Worm (Caenorhabditis elegans) whole organism, L2 larva: Measurements from ENCODE around the gene gas-1.

ENCODE experiments used
- C34F6.9 ChIP-seq: fragments of 150-350 bp; optimal IDR thresholded peaks from 2 replicates; lab custom pipeline; 2014; ENCODE audit warnings: missing biosample characterization, missing genetic modification characterization
- F13H6.1 ChIP-seq: sonication (generic microtip); optimal IDR thresholded peaks from 2 replicates; lab custom pipeline; 2016; ENCODE audit warnings: missing genetic modification characterization, missing compliant biosample characterization
- R02D3.7 ChIP-seq: fragments of 150-350 bp; optimal IDR thresholded peaks from 2 replicates; lab custom pipeline; 2014; ENCODE audit warnings: missing biosample characterization, missing genetic modification characterization
- Y55F3AM.14 ChIP-seq: fragments of 200-800 bp; sonication (Bioruptor generic); optimal IDR thresholded peaks from 2 replicates; lab custom pipeline; 2018; ENCODE audit warnings: mild to moderate bottlenecking, missing genetic modification characterization, missing compliant biosample characterization
- ZK546.5 ChIP-seq: sonication (generic microtip); optimal IDR thresholded peaks from 2 replicates; lab custom pipeline; 2017; ENCODE audit warnings: missing biosample characterization, missing genetic modification characterization
- alr-1 ChIP-seq: fragments of 150-350 bp; optimal IDR thresholded peaks from 2 replicates; lab custom pipeline; 2014; ENCODE audit warnings: missing biosample characterization, missing genetic modification characterization
- ama-1 ChIP-seq: fragments of 150-350 bp; optimal IDR thresholded peaks from 2 replicates; lab custom pipeline; 2018; ENCODE audit warnings: inconsistent platforms
- blmp-1 ChIP-seq: sonication (generic microtip); optimal IDR thresholded peaks from 2 replicates; lab custom pipeline; 2017; ENCODE audit warnings: missing genetic modification characterization, mild to moderate bottlenecking, missing compliant biosample characterization, antibody characterized with exemption, moderate library complexity; ENCODE audit not compliant: insufficient read depth
- ceh-16 ChIP-seq: fragments of 150-350 bp; optimal IDR thresholded peaks from 2 replicates; lab custom pipeline; 2014; ENCODE audit warnings: missing biosample characterization, missing genetic modification characterization
- ceh-82 ChIP-seq: fragments of 150-350 bp; optimal IDR thresholded peaks from 2 replicates; lab custom pipeline; 2014; ENCODE audit warnings: missing biosample characterization, missing genetic modification characterization
- crh-2 ChIP-seq: sonication (generic microtip); optimal IDR thresholded peaks from 2 replicates; lab custom pipeline; 2017; ENCODE audit warnings: missing biosample characterization, missing genetic modification characterization
- dmd-4 ChIP-seq: sonication (generic microtip); optimal IDR thresholded peaks from 2 replicates; lab custom pipeline; 2017; ENCODE audit warnings: missing biosample characterization, missing genetic modification characterization
- egl-27 ChIP-seq: sonication (generic microtip); optimal IDR thresholded peaks from 3 replicates; lab custom pipeline; 2017; ENCODE audit warnings: missing biosample characterization, missing genetic modification reagents, missing genetic modification characterization
- fos-1 ChIP-seq: fragments of 150-350 bp; optimal IDR thresholded peaks from 2 replicates; lab custom pipeline; 2014; ENCODE audit warnings: missing biosample characterization, missing genetic modification characterization
- gmeb-1 ChIP-seq: fragments of 150-350 bp; optimal IDR thresholded peaks from 2 replicates; lab custom pipeline; 2014; ENCODE audit warnings: missing biosample characterization, missing genetic modification characterization
- lin-11 ChIP-seq: fragments of 150-350 bp; sonication (generic microtip); optimal IDR thresholded peaks from 2 replicates; lab custom pipeline; 2014; ENCODE audit warnings: missing biosample characterization, missing genetic modification characterization, inconsistent platforms, mixed read lengths
- lin-13 ChIP-seq: fragments of 150-350 bp; optimal IDR thresholded peaks from 2 replicates; lab custom pipeline; 2014; ENCODE audit warnings: missing biosample characterization, missing genetic modification reagents, missing genetic modification characterization
- lin-39 ChIP-seq: fragments of 150-350 bp; optimal IDR thresholded peaks from 2 replicates; lab custom pipeline; 2014; ENCODE audit warnings: missing biosample characterization, missing genetic modification reagents, missing genetic modification characterization
- lsy-2 ChIP-seq, 2 experiments: fragments of 150-350 bp in 1 of 2; sonication (generic microtip) in 1 of 2; optimal IDR thresholded peaks; 2 replicates each; lab custom pipeline; 2014 to 2017; ENCODE audit warnings: missing biosample characterization in 2 of 2, missing genetic modification characterization in 2 of 2
- mab-5 ChIP-seq: fragments of 150-350 bp; optimal IDR thresholded peaks from 2 replicates; lab custom pipeline; 2014; ENCODE audit warnings: missing biosample characterization, missing genetic modification characterization
- mbf-1 ChIP-seq: sonication (generic microtip); optimal IDR thresholded peaks from 2 replicates; lab custom pipeline; 2017; ENCODE audit warnings: missing biosample characterization, missing genetic modification characterization
- mdl-1 ChIP-seq, 2 experiments: fragments of 150-350 bp in 1 of 2; sonication (generic microtip) in 1 of 2; optimal IDR thresholded peaks; 2 replicates each; lab custom pipeline; 2017; ENCODE audit warnings: missing biosample characterization in 2 of 2, missing genetic modification characterization in 2 of 2
- nhr-10 ChIP-seq: sonication (generic microtip); optimal IDR thresholded peaks from 2 replicates; lab custom pipeline; 2017; ENCODE audit warnings: missing biosample characterization, missing genetic modification characterization
- nhr-11 ChIP-seq: fragments of 150-350 bp; optimal IDR thresholded peaks from 2 replicates; lab custom pipeline; 2014; ENCODE audit warnings: missing biosample characterization, missing genetic modification characterization
- nhr-12 ChIP-seq: fragments of 150-350 bp; optimal IDR thresholded peaks from 2 replicates; lab custom pipeline; 2014; ENCODE audit warnings: missing biosample characterization, missing genetic modification characterization
- nhr-129 ChIP-seq: fragments of 150-350 bp; optimal IDR thresholded peaks from 2 replicates; lab custom pipeline; 2014; ENCODE audit warnings: missing biosample characterization, missing genetic modification characterization
- nhr-21 ChIP-seq: fragments of 150-350 bp; optimal IDR thresholded peaks from 2 replicates; lab custom pipeline; 2014; ENCODE audit warnings: missing biosample characterization, missing genetic modification characterization
- nhr-25 ChIP-seq: fragments of 150-350 bp; sonication (generic microtip); optimal IDR thresholded peaks from 3 replicates; lab custom pipeline; 2014; ENCODE audit warnings: missing biosample characterization, missing genetic modification characterization
- nhr-6 ChIP-seq: fragments of 150-350 bp; optimal IDR thresholded peaks from 2 replicates; lab custom pipeline; 2014; ENCODE audit warnings: missing biosample characterization, missing genetic modification characterization
- nhr-77 ChIP-seq: fragments of 150-350 bp; optimal IDR thresholded peaks from 2 replicates; lab custom pipeline; 2014; ENCODE audit warnings: missing biosample characterization, missing genetic modification characterization
- peb-1 ChIP-seq: fragments of 150-350 bp; optimal IDR thresholded peaks from 2 replicates; lab custom pipeline; 2014; ENCODE audit warnings: missing biosample characterization, missing genetic modification characterization
- sem-4 ChIP-seq: fragments of 150-350 bp; optimal IDR thresholded peaks from 2 replicates; lab custom pipeline; 2014; ENCODE audit warnings: missing biosample characterization, missing genetic modification reagents, missing genetic modification characterization
- skn-1 ChIP-seq: sonication (generic microtip); optimal IDR thresholded peaks from 2 replicates; lab custom pipeline; 2017; ENCODE audit warnings: missing biosample characterization, missing genetic modification characterization
- sma-3 ChIP-seq: sonication (generic microtip); optimal IDR thresholded peaks from 2 replicates; lab custom pipeline; 2016; ENCODE audit warnings: missing genetic modification reagents, missing genetic modification characterization, missing compliant biosample characterization
- sma-9 ChIP-seq, 2 experiments: fragments of 150-350 bp in 1 of 2; sonication (generic microtip) in 1 of 2; optimal IDR thresholded peaks; 2 replicates each; lab custom pipeline; 2014 to 2016; ENCODE audit warnings: missing genetic modification characterization in 2 of 2, mild to moderate bottlenecking in 1 of 2, missing biosample characterization in 1 of 2, missing compliant biosample characterization in 1 of 2, missing genetic modification reagents in 1 of 2, moderate library complexity in 1 of 2
- snpc-4 ChIP-seq: fragments of 150-350 bp; optimal IDR thresholded peaks from 2 replicates; lab custom pipeline; 2014; ENCODE audit warnings: missing biosample characterization, missing genetic modification characterization
- unc-39 ChIP-seq: fragments of 150-350 bp; optimal IDR thresholded peaks from 2 replicates; lab custom pipeline; 2014; ENCODE audit warnings: missing biosample characterization, missing genetic modification characterization
- unc-55 ChIP-seq: fragments of 150-350 bp; sonication (generic microtip); optimal IDR thresholded peaks from 3 replicates; lab custom pipeline; 2014; ENCODE audit warnings: missing biosample characterization, missing genetic modification reagents, missing genetic modification characterization
- zag-1 ChIP-seq: fragments of 150-350 bp; optimal IDR thresholded peaks from 2 replicates; lab custom pipeline; 2014; ENCODE audit warnings: missing biosample characterization, missing genetic modification characterization
- ztf-11 ChIP-seq: sonication (generic microtip); optimal IDR thresholded peaks from 2 replicates; lab custom pipeline; 2017; ENCODE audit warnings: missing biosample characterization, missing genetic modification characterization
- ztf-4 ChIP-seq: fragments of 150-350 bp; optimal IDR thresholded peaks from 2 replicates; lab custom pipeline; 2014; ENCODE audit warnings: missing biosample characterization, missing genetic modification characterization

Gene gas-1

DNA sequence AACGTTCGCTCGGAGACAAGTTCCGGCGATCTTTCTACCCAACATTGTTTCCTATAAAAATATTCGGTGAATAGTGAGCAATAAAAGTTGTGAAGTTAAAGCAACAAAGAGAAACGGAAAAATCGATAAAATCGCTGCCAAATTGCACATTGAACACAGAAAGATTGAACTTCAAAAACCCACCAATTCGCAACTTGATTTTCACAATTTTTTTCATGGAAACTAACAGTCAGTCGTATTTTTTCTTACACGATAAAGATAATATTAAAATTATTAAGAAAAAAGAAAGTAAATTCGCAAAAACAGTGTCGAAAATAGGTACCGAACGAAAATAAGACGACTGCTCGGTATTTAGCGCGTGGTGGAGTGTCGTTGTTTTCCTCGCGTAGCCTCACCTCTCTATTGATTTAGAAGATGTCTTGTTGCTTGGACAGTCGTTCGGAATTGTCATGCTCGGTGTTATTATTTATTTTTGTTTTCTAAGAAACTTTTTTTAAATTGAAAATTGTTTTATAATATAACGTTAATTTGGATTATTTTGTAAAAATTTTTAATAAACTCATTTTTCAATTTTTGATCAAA lies at the start of gene gas-1:
gas-1 (minus strand) TSS at position 51 of the 582 bp plus-strand sequence.
- TF ChIP-seq unc-39 (tag; lab: Kevin White, UChicago) (no peak), alr-1 (no peak), nhr-6 (tag; lab: Kevin White, UChicago) (no peak), mab-5 (tag; lab: Kevin White, UChicago) (no peak), nhr-129 (tag; lab: Kevin White, UChicago) (peak; percentile 23), R02D3.7 (tag; lab: Kevin White, UChicago) (no peak), lin-13 (GFP tag; lab: Kevin White, UChicago) (no peak), Y55F3AM.14 (GFP tag; lab: Kevin White, UChicago) (no peak), nhr-25 (no peak), mdl-1 (tag; optimal IDR thresholded peaks at IDR 0.05; lab: Kevin White, UChicago) (no peak), zag-1 (tag; lab: Kevin White, UChicago) (no peak), fos-1 (tag; lab: Kevin White, UChicago) (no peak), lin-39 (tag; lab: Kevin White, UChicago) (no peak), nhr-11 (tag; lab: Kevin White, UChicago) (no peak), lsy-2 (tag; optimal IDR thresholded peaks at IDR 0.05; lab: Kevin White, UChicago) (peak in 1 of 2 experiments; percentile 36), nhr-21 (tag; lab: Kevin White, UChicago) (no peak), egl-27 (tag; lab: Kevin White, UChicago) (no peak), C34F6.9 (tag; lab: Kevin White, UChicago) (no peak), crh-2 (tag; lab: Kevin White, UChicago) (peak; percentile 1), ztf-11 (tag; lab: Kevin White, UChicago) (no peak), ztf-4 (tag; lab: Kevin White, UChicago) (no peak), ama-1 (no peak), sma-3 (GFP tag; lab: Kevin White, UChicago) (no peak), gmeb-1 (tag; lab: Kevin White, UChicago) (no peak), mbf-1 (tag; lab: Kevin White, UChicago) (no peak), skn-1 (tag; lab: Kevin White, UChicago) (no peak), nhr-77 (tag; lab: Kevin White, UChicago) (no peak), unc-55 (GFP tag; lab: Kevin White, UChicago) (peak; percentile 54)

ce11 chrX:15633964-15634363 lies 43.8 kb upstream of the gas-1 start:
- TF ChIP-seq blmp-1 (no peak), zag-1 (tag; lab: Kevin White, UChicago) (peak; percentile 70), lsy-2 (tag; optimal IDR thresholded peaks at IDR 0.05; lab: Kevin White, UChicago) (peak in 1 of 2 experiments; percentile 31), unc-39 (tag; lab: Kevin White, UChicago) (no peak), sma-9 (GFP tag; optimal IDR thresholded peaks at IDR 0.05; lab: Kevin White, UChicago) (peak; percentile 22), sma-9 (tag; optimal IDR thresholded peaks at IDR 0.05; lab: Kevin White, UChicago) (no peak), nhr-77 (tag; lab: Kevin White, UChicago) (no peak), nhr-129 (tag; lab: Kevin White, UChicago) (peak; percentile 21), C34F6.9 (tag; lab: Kevin White, UChicago) (peak; percentile 47), unc-55 (GFP tag; lab: Kevin White, UChicago) (peak; percentile 53), F13H6.1 (tag; lab: Kevin White, UChicago) (peak; percentile 37), mdl-1 (tag; optimal IDR thresholded peaks at IDR 0.05; lab: Kevin White, UChicago) (peak in 1 of 2 experiments; percentile 2)

ce11 chrX:15630790-15631204 lies 40.6 kb upstream of the gas-1 start:
- TF ChIP-seq gmeb-1 (tag; lab: Kevin White, UChicago), result no peak
- no peak for TF ChIP-seq nhr-12 (tag; lab: Kevin White, UChicago)
- TF ChIP-seq ceh-16 (tag; lab: Kevin White, UChicago), result no peak
- peak; percentile 2 for TF ChIP-seq lin-13 (GFP tag; lab: Kevin White, UChicago)
- TF ChIP-seq egl-27 (tag; lab: Kevin White, UChicago), result peak; percentile 25
- TF ChIP-seq mdl-1 (tag; optimal IDR thresholded peaks at IDR 0.05; lab: Kevin White, UChicago), result peak in 1 of 2 experiments; percentile 28
- TF ChIP-seq zag-1 (tag; lab: Kevin White, UChicago), result peak; percentile 26
- TF ChIP-seq F13H6.1 (tag; lab: Kevin White, UChicago), result peak; percentile 44
- peak; percentile 70 for TF ChIP-seq C34F6.9 (tag; lab: Kevin White, UChicago)
- TF ChIP-seq dmd-4 (tag; lab: Kevin White, UChicago), result no peak
- TF ChIP-seq lsy-2 (tag; optimal IDR thresholded peaks at IDR 0.05; lab: Kevin White, UChicago), result peak; percentile 42 to 44
- no peak for TF ChIP-seq ceh-82 (tag; lab: Kevin White, UChicago)
- TF ChIP-seq nhr-25, result no peak
- TF ChIP-seq crh-2 (tag; lab: Kevin White, UChicago), result peak; percentile 45
- no peak for TF ChIP-seq unc-39 (tag; lab: Kevin White, UChicago)
- peak; percentile 51 for TF ChIP-seq mab-5 (tag; lab: Kevin White, UChicago)
- TF ChIP-seq peb-1 (tag; lab: Kevin White, UChicago), result no peak
- TF ChIP-seq nhr-129 (tag; lab: Kevin White, UChicago), result peak; percentile 64
- no peak for TF ChIP-seq lin-39 (tag; lab: Kevin White, UChicago)
- no peak for TF ChIP-seq lin-11 (tag; lab: Kevin White, UChicago)
- no peak for TF ChIP-seq nhr-10
- TF ChIP-seq mbf-1 (tag; lab: Kevin White, UChicago), result no peak
- TF ChIP-seq nhr-11 (tag; lab: Kevin White, UChicago), result no peak
- TF ChIP-seq fos-1 (tag; lab: Kevin White, UChicago), result peak; percentile 30
- TF ChIP-seq ZK546.5 (tag; lab: Kevin White, UChicago), result no peak
- TF ChIP-seq snpc-4, result peak; percentile 48
- no peak for TF ChIP-seq nhr-77 (tag; lab: Kevin White, UChicago)
- TF ChIP-seq unc-55 (GFP tag; lab: Kevin White, UChicago), result peak; percentile 44
- TF ChIP-seq sem-4 (tag; lab: Kevin White, UChicago), result peak; percentile 35
